Worm (Caenorhabditis elegans) whole organism, young adult: ENCODE measurements around the gene nol-56.

Source experiments
- B0261.1 ChIP-seq: sonication (generic microtip); optimal IDR thresholded peaks from 2 replicates; lab custom pipeline; 2016; ENCODE audit warnings: mild to moderate bottlenecking, missing genetic modification characterization, moderate library complexity, missing compliant biosample characterization
- F33H1.4 ChIP-seq: fragments of 200-800 bp; sonication (Bioruptor generic); IDR thresholded peaks from 2 replicates; pipeline ENCODE4 v1.3.6; 2022; ENCODE audit warnings: missing genetic modification reagents, missing genetic modification characterization, missing compliant biosample characterization
- F37B4.10 ChIP-seq: fragments of 200-800 bp; sonication (Bioruptor generic); IDR thresholded peaks from 2 replicates; pipeline ENCODE4 v1.3.6; 2022; ENCODE audit warnings: missing genetic modification characterization, missing compliant biosample characterization
- F39B2.1 ChIP-seq: fragments of 200-800 bp; sonication (Bioruptor generic); IDR thresholded peaks from 2 replicates; pipeline ENCODE4 v1.3.6; 2022; ENCODE audit warnings: missing genetic modification reagents, missing genetic modification characterization, missing compliant biosample characterization
- F52B5.7 ChIP-seq: sonication (generic microtip); optimal IDR thresholded peaks from 2 replicates; lab custom pipeline; 2016; ENCODE audit warnings: mild to moderate bottlenecking, missing genetic modification characterization, missing compliant biosample characterization
- F57A8.1 ChIP-seq: fragments of 200-800 bp; sonication (Bioruptor generic); optimal IDR thresholded peaks from 2 replicates; lab custom pipeline; 2018; ENCODE audit warnings: mild to moderate bottlenecking, missing genetic modification characterization, moderate library complexity, missing compliant biosample characterization
- K11D2.4 ChIP-seq: fragments of 200-800 bp; sonication (Bioruptor generic); IDR thresholded peaks from 2 replicates; pipeline ENCODE4 v1.3.6; 2022; ENCODE audit warnings: missing genetic modification reagents, missing genetic modification characterization, missing compliant biosample characterization
- T07F8.4 ChIP-seq: sonication (generic microtip); optimal IDR thresholded peaks from 2 replicates; lab custom pipeline; 2016; ENCODE audit warnings: mild to moderate bottlenecking, missing genetic modification characterization, moderate library complexity, missing compliant biosample characterization
- T26A5.8 ChIP-seq: sonication (generic microtip); optimal IDR thresholded peaks from 2 replicates; lab custom pipeline; 2016; ENCODE audit warnings: missing genetic modification characterization, missing compliant biosample characterization
- Y53F4B.3 ChIP-seq: fragments of 200-800 bp; sonication (Bioruptor generic); IDR thresholded peaks from 2 replicates; pipeline ENCODE4 v1.3.6; 2022; ENCODE audit warnings: missing genetic modification reagents, missing genetic modification characterization, missing compliant biosample characterization
- Y67H2A.10 ChIP-seq: fragments of 200-800 bp; sonication (Bioruptor generic); conservative IDR thresholded peaks from 2 replicates; pipeline ENCODE4 v1.3.6; 2022; ENCODE audit warnings: missing genetic modification reagents, missing genetic modification characterization, missing compliant biosample characterization
- Y95B8A.8 ChIP-seq: fragments of 200-800 bp; sonication (Bioruptor generic); IDR thresholded peaks from 2 replicates; pipeline ENCODE4 v1.3.6; 2022; ENCODE audit warnings: missing genetic modification reagents, missing genetic modification characterization, missing compliant biosample characterization
- aptf-3 ChIP-seq: fragments of 200-800 bp; sonication (Bioruptor generic); IDR thresholded peaks from 2 replicates; pipeline ENCODE4 v1.3.6; 2022; ENCODE audit warnings: missing genetic modification characterization, missing compliant biosample characterization
- atf-7 ChIP-seq: sonication (generic microtip); optimal IDR thresholded peaks from 2 replicates; lab custom pipeline; 2017; ENCODE audit warnings: mild to moderate bottlenecking, missing genetic modification characterization, missing compliant biosample characterization
- attf-5 ChIP-seq: fragments of 200-800 bp; sonication (Bioruptor generic); optimal IDR thresholded peaks from 2 replicates; lab custom pipeline; 2018; ENCODE audit warnings: mild to moderate bottlenecking, missing genetic modification characterization, missing compliant biosample characterization
- bed-2 ChIP-seq: fragments of 200-800 bp; sonication (Bioruptor generic); IDR thresholded peaks from 2 replicates; pipeline ENCODE4 v1.3.6; 2022; ENCODE audit warnings: missing genetic modification reagents, missing genetic modification characterization, missing compliant biosample characterization
- ceh-100 ChIP-seq: fragments of 200-800 bp; sonication (Bioruptor generic); IDR thresholded peaks from 2 replicates; pipeline ENCODE4 v1.3.6; 2022; ENCODE audit warnings: missing genetic modification reagents, missing genetic modification characterization, missing compliant biosample characterization
- ceh-58 ChIP-seq: fragments of 200-800 bp; sonication (Bioruptor generic); IDR thresholded peaks from 2 replicates; pipeline ENCODE4 v1.3.6; 2022; ENCODE audit warnings: missing genetic modification characterization, missing compliant biosample characterization
- ceh-91 ChIP-seq: fragments of 200-800 bp; sonication (Bioruptor generic); IDR thresholded peaks from 2 replicates; pipeline ENCODE4 v1.3.6; 2022; ENCODE audit warnings: missing genetic modification reagents, missing genetic modification characterization, missing compliant biosample characterization
- chd-7 ChIP-seq: sonication (generic microtip); optimal IDR thresholded peaks from 2 replicates; lab custom pipeline; 2016; ENCODE audit warnings: mild to moderate bottlenecking, missing genetic modification characterization, moderate library complexity, missing compliant biosample characterization
- die-1 ChIP-seq: sonication (generic microtip); optimal IDR thresholded peaks from 2 replicates; lab custom pipeline; 2016; ENCODE audit warnings: missing genotype, mild to moderate bottlenecking, missing genetic modification characterization, missing compliant biosample characterization
- efl-1 ChIP-seq: fragments of 150-350 bp; optimal IDR thresholded peaks from 2 replicates; lab custom pipeline; 2014; ENCODE audit warnings: missing biosample characterization, missing genetic modification reagents, missing genetic modification characterization
- ekl-4 ChIP-seq: fragments of 200-800 bp; sonication (Bioruptor generic); IDR thresholded peaks from 2 replicates; pipeline ENCODE4 v1.3.6; 2022; ENCODE audit warnings: missing genetic modification reagents, missing genetic modification characterization, missing compliant biosample characterization
- ets-4 ChIP-seq: fragments of 200-800 bp; sonication (Bioruptor generic); optimal IDR thresholded peaks from 2 replicates; lab custom pipeline; 2018; ENCODE audit warnings: mild to moderate bottlenecking, missing genetic modification characterization, missing compliant biosample characterization
- gei-17 ChIP-seq: fragments of 200-800 bp; sonication (Bioruptor generic); optimal IDR thresholded peaks from 2 replicates; lab custom pipeline; 2018; ENCODE audit warnings: mild to moderate bottlenecking, missing genetic modification characterization, missing compliant biosample characterization
- let-526 ChIP-seq: fragments of 200-800 bp; sonication (Bioruptor generic); IDR thresholded peaks from 2 replicates; pipeline ENCODE4 v1.3.6; 2022; ENCODE audit warnings: missing genetic modification reagents, missing genetic modification characterization, missing compliant biosample characterization
- lin-40 ChIP-seq: sonication (generic microtip); optimal IDR thresholded peaks from 2 replicates; lab custom pipeline; 2016; ENCODE audit warnings: missing genetic modification characterization, mild to moderate bottlenecking, missing compliant biosample characterization, missing genotype, missing genetic modification reagents
- lin-54 ChIP-seq: fragments of 200-800 bp; sonication (Bioruptor generic); optimal IDR thresholded peaks from 2 replicates; lab custom pipeline; 2018; ENCODE audit warnings: mild to moderate bottlenecking, missing genetic modification characterization, missing compliant biosample characterization
- lir-1 ChIP-seq: fragments of 200-800 bp; sonication (Bioruptor generic); conservative IDR thresholded peaks from 2 replicates; pipeline ENCODE4 v1.3.6; 2022; ENCODE audit warnings: missing genetic modification reagents, missing genetic modification characterization, missing compliant biosample characterization
- lsy-27 ChIP-seq: sonication (generic microtip); optimal IDR thresholded peaks from 2 replicates; lab custom pipeline; 2017; ENCODE audit warnings: missing genetic modification characterization, mild to moderate bottlenecking, missing compliant biosample characterization, antibody characterized with exemption, missing genotype, borderline replicate concordance; ENCODE audit not compliant: insufficient read depth
- madf-6 ChIP-seq: fragments of 200-800 bp; sonication (Bioruptor generic); IDR thresholded peaks from 2 replicates; pipeline ENCODE4 v1.3.6; 2022; ENCODE audit warnings: missing genetic modification reagents, missing genetic modification characterization, missing compliant biosample characterization
- madf-8 ChIP-seq: fragments of 200-800 bp; sonication (Bioruptor generic); conservative IDR thresholded peaks from 2 replicates; pipeline ENCODE4 v1.3.6; 2022; ENCODE audit warnings: missing genetic modification reagents, missing genetic modification characterization, missing compliant biosample characterization
- mcd-1 ChIP-seq: fragments of 200-800 bp; sonication (Bioruptor generic); IDR thresholded peaks from 2 replicates; pipeline ENCODE4 v1.3.6; 2022; ENCODE audit warnings: missing genetic modification reagents, missing genetic modification characterization, missing compliant biosample characterization
- nfyb-1 ChIP-seq: fragments of 200-800 bp; sonication (Bioruptor generic); IDR thresholded peaks from 2 replicates; pipeline ENCODE4 v1.3.6; 2022; ENCODE audit warnings: missing genetic modification reagents, missing genetic modification characterization, missing compliant biosample characterization
- nhr-27 ChIP-seq: fragments of 200-800 bp; sonication (Bioruptor generic); optimal IDR thresholded peaks from 2 replicates; lab custom pipeline; 2018; ENCODE audit warnings: mild to moderate bottlenecking, missing genetic modification characterization, moderate library complexity, missing compliant biosample characterization
- nhr-80 ChIP-seq: sonication (generic microtip); optimal IDR thresholded peaks from 2 replicates; lab custom pipeline; 2016; ENCODE audit warnings: missing genetic modification characterization, missing compliant biosample characterization
- pbrm-1 ChIP-seq: fragments of 200-800 bp; sonication (Bioruptor generic); IDR thresholded peaks from 2 replicates; pipeline ENCODE4 v1.3.6; 2022; ENCODE audit warnings: missing genetic modification reagents, missing genetic modification characterization, missing compliant biosample characterization
- rec-8 ChIP-seq, 2 experiments: sonication (generic microtip); optimal IDR thresholded peaks; 2 replicates each; lab custom pipeline; 2016; ENCODE audit warnings: mild to moderate bottlenecking in 2 of 2, missing genetic modification characterization in 2 of 2, missing genetic modification reagents in 2 of 2, missing genotype in 2 of 2, missing biosample characterization in 1 of 2, missing compliant biosample characterization in 1 of 2, moderate library complexity in 1 of 2
- repo-1 ChIP-seq: sonication (generic microtip); optimal IDR thresholded peaks from 2 replicates; lab custom pipeline; 2017; ENCODE audit warnings: mild to moderate bottlenecking, missing genetic modification characterization, missing compliant biosample characterization
- sea-2 ChIP-seq: fragments of 200-800 bp; sonication (Bioruptor generic); IDR thresholded peaks from 2 replicates; pipeline ENCODE4 v1.3.6; 2022; ENCODE audit warnings: missing genetic modification characterization, missing compliant biosample characterization
- snpc-1.1 ChIP-seq: sonication (generic microtip); optimal IDR thresholded peaks from 2 replicates; lab custom pipeline; 2017; ENCODE audit warnings: missing genetic modification characterization, mild to moderate bottlenecking, missing compliant biosample characterization, antibody characterized with exemption, moderate library complexity, missing genotype, missing genetic modification reagents; ENCODE audit not compliant: insufficient read depth
- tbp1 ChIP-seq: fragments of 200-800 bp; sonication (Bioruptor generic); optimal IDR thresholded peaks from 2 replicates; lab custom pipeline; 2018; ENCODE audit warnings: mild to moderate bottlenecking, missing genetic modification characterization, missing compliant biosample characterization
- tlf-1 ChIP-seq: fragments of 200-800 bp; sonication (Bioruptor generic); optimal IDR thresholded peaks from 2 replicates; lab custom pipeline; 2018; ENCODE audit warnings: mild to moderate bottlenecking, missing genetic modification characterization, missing compliant biosample characterization
- unc-62 ChIP-seq: fragments of 150-350 bp; optimal IDR thresholded peaks from 2 replicates; lab custom pipeline; 2014; ENCODE audit warnings: missing biosample characterization, missing genetic modification reagents, missing genetic modification characterization
- zfh-2 ChIP-seq: fragments of 200-800 bp; sonication (Bioruptor generic); conservative IDR thresholded peaks from 2 replicates; pipeline ENCODE4 v1.3.6; 2022; ENCODE audit warnings: missing genetic modification reagents, missing genetic modification characterization, missing compliant biosample characterization
- ztf-25 ChIP-seq: fragments of 200-800 bp; sonication (Bioruptor generic); IDR thresholded peaks from 2 replicates; pipeline ENCODE4 v1.3.6; 2022; ENCODE audit warnings: missing genetic modification reagents, missing genetic modification characterization, missing compliant biosample characterization
- ztf-28 ChIP-seq: fragments of 200-800 bp; sonication (Bioruptor generic); IDR thresholded peaks from 2 replicates; pipeline ENCODE4 v1.3.6; 2022; ENCODE audit warnings: missing genetic modification reagents, missing genetic modification characterization, missing compliant biosample characterization

The nol-56 gene

DNA sequence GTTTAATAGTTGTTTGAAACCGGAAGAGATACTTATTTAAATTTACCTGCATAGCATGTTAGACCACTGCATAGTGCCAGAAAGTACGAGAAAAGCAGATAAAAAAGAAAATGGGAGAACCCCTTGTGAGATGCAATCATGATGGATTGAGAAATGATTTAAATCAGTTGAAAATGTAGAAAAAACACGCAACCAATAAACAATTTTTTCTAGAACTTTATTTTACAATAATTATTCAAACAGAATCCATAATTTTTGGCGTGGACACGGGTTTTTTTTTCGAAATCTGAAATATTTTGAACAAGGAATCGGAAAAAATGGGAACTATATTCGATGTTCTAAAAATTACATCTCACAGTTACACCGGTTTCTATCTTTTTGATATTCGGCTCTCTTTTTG lies 26.5 kb upstream of the nol-56 start, which contains the start of gene AC3.12:
Gene AC3.12, minus strand, starts transcription at position 101 of the 400 bp plus-strand sequence.
- TF ChIP-seq Y53F4B.3 (GFP tag; lab: Robert Waterston, UW) (no peak), ets-4 (no peak), snpc-1.1 (tag; lab: Kevin White, UChicago) (no peak), lsy-27 (tag; lab: Kevin White, UChicago) (no peak), chd-7 (tag; lab: Kevin White, UChicago) (no peak), K11D2.4 (GFP tag; lab: Robert Waterston, UW) (no peak), madf-8 (GFP tag; lab: Robert Waterston, UW) (no peak), ekl-4 (GFP tag; lab: Robert Waterston, UW) (no peak), pbrm-1 (GFP tag; lab: Robert Waterston, UW) (no peak), attf-5 (no peak), sea-2 (GFP tag; lab: Robert Waterston, UW) (no peak), let-526 (GFP tag; lab: Robert Waterston, UW) (no peak), F57A8.1 (GFP tag; lab: Kevin White, UChicago) (no peak)
- TF ChIP-seq, all 124 proteins: peak for 0

DNA sequence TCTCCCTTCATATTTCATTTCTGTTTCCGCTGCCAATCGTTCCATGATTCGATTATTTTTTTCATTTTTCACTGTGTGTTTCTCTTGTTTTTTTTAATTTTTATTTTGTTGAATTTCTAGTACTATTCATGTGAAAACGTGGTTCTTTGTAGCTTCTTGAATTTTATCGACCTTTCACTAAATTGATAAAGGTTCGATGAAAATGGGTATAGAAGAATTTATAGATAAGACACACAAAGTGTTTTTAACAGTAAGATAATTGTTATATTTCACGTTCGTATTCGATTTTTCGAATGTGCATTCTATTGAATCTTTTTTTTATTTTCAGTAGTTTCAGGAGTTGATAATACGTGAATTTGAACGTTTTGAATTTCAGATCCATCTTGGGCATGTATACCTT lies 19.2 kb upstream of the nol-56 start, which contains the start of gene ugt-49:
Gene ugt-49, plus strand, starts transcription at position 371 of the 400 bp plus-strand sequence.
- TF ChIP-seq ceh-91 (GFP tag; lab: Robert Waterston, UW) (no peak), Y67H2A.10 (GFP tag; lab: Robert Waterston, UW) (no peak), madf-6 (no peak), ekl-4 (GFP tag; lab: Robert Waterston, UW) (no peak), attf-5 (no peak), rec-8 (tag; optimal IDR thresholded peaks at IDR 0.05; lab: Kevin White, UChicago) (no peak), zfh-2 (GFP tag; lab: Robert Waterston, UW) (no peak), die-1 (no peak), nhr-80 (tag; lab: Kevin White, UChicago) (no peak), nhr-27 (no peak), chd-7 (tag; lab: Kevin White, UChicago) (no peak), ceh-58 (GFP tag; lab: Robert Waterston, UW) (no peak), F33H1.4 (GFP tag; lab: Robert Waterston, UW) (no peak), unc-62 (GFP tag; lab: Kevin White, UChicago) (no peak), mcd-1 (GFP tag; lab: Robert Waterston, UW) (no peak), nfyb-1 (GFP tag; lab: Robert Waterston, UW) (no peak), F37B4.10 (no peak), pbrm-1 (GFP tag; lab: Robert Waterston, UW) (no peak), F52B5.7 (tag; lab: Kevin White, UChicago) (no peak), Y95B8A.8 (no peak)

DNA sequence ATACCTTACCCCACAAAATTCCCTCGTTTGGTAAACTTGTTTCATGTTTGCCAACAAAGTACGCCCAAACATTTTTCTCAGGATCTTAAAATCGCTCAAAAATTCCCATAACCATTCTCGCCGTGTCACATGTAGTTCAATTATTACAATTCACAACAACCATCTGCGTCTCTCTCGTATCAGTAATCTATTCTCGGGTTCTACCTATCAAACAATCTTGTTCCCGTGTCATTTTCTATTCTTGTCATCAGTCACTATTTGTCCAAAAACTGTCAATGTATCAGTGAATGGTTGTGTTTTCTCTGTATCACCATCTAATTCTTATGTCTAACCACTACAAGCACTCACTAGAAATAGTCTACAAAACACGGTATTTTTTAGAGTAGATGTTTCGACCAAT lies 18.4 kb upstream of the nol-56 start:
- peak; percentile 28 for TF ChIP-seq tlf-1 (GFP tag; lab: Kevin White, UChicago)
- TF ChIP-seq B0261.1 (tag; lab: Kevin White, UChicago), result no peak
- no peak for TF ChIP-seq ztf-25 (GFP tag; lab: Robert Waterston, UW)
- no peak for TF ChIP-seq T07F8.4 (tag; lab: Kevin White, UChicago)
- TF ChIP-seq atf-7 (tag; lab: Kevin White, UChicago), result peak; percentile 4
- TF ChIP-seq tbp1, result peak; percentile 30
- TF ChIP-seq T26A5.8, result no peak
- no peak for TF ChIP-seq ceh-100 (GFP tag; lab: Robert Waterston, UW)
- TF ChIP-seq repo-1 (tag; lab: Kevin White, UChicago), result no peak
- no peak for TF ChIP-seq efl-1 (GFP tag; lab: Kevin White, UChicago)
- TF ChIP-seq aptf-3 (GFP tag; lab: Robert Waterston, UW), result no peak
- TF ChIP-seq gei-17 (GFP tag; lab: Kevin White, UChicago), result no peak
- TF ChIP-seq nfyb-1 (GFP tag; lab: Robert Waterston, UW), result no peak
- TF ChIP-seq ztf-28 (GFP tag; lab: Robert Waterston, UW), result no peak
- TF ChIP-seq lin-40, result peak; percentile 35
- no peak for TF ChIP-seq ceh-91 (GFP tag; lab: Robert Waterston, UW)
- no peak for TF ChIP-seq lir-1 (GFP tag; lab: Robert Waterston, UW)
- TF ChIP-seq lin-54, result peak; percentile 28
- TF ChIP-seq F39B2.1 (GFP tag; lab: Robert Waterston, UW), result no peak
- no peak for TF ChIP-seq bed-2 (GFP tag; lab: Robert Waterston, UW)
